Fruit fly (Drosophila melanogaster) whole organism, adult: ENCODE data around the gene eIF4E6.
A peak's percentile ranks its signal among the peaks of the same experiment; 100 is the strongest.

Experiments used
- CG5204 ChIP-seq: fragments of 200-800 bp; sonication (Bioruptor generic); optimal IDR thresholded peaks from 2 replicates; lab custom pipeline; 2016; ENCODE audit warnings: missing biosample characterization, missing genetic modification characterization
- Crg-1 ChIP-seq: fragments of 200-800 bp; sonication (Bioruptor generic); optimal IDR thresholded peaks from 2 replicates; lab custom pipeline; 2016; ENCODE audit warnings: missing biosample characterization, missing genetic modification characterization
- Hr96 ChIP-seq: fragments of 200-800 bp; sonication (Bioruptor generic); optimal IDR thresholded peaks from 2 replicates; lab custom pipeline; 2016; ENCODE audit warnings: missing biosample characterization, missing genetic modification characterization
- bab1 ChIP-seq: fragments of 200-800 bp; sonication (Bioruptor generic); optimal IDR thresholded peaks from 3 replicates; lab custom pipeline; 2019; ENCODE audit warnings: missing biosample characterization, mild to moderate bottlenecking, missing genetic modification characterization, moderate library complexity

dm6 chr3R:29039704-29040430, 12.9 kb upstream of the eIF4E6 start:
- TF ChIP-seq bab1 (GFP tag; lab: Kevin White, UChicago), result no peak
- no peak for TF ChIP-seq Hr96 (GFP tag; lab: Kevin White, UChicago)
- TF ChIP-seq CG5204, result no peak
- TF ChIP-seq Crg-1, result peak; percentile 71
